Fruit fly (Drosophila melanogaster) whole organism, pupa: Measurements from ENCODE around the gene CG34426.

Source experiments
- CG12605 ChIP-seq: fragments of 200-800 bp; sonication (Bioruptor generic); IDR thresholded peaks from 2 replicates; pipeline ENCODE4 v1.3.6; 2022; ENCODE audit warnings: missing biosample characterization, missing genetic modification characterization
- CG13204 ChIP-seq: fragments of 200-800 bp; sonication (Bioruptor generic); optimal IDR thresholded peaks from 2 replicates; lab custom pipeline; 2018; ENCODE audit warnings: missing biosample characterization, mild to moderate bottlenecking, missing genetic modification characterization, moderate library complexity
- CG32121 ChIP-seq: fragments of 200-800 bp; sonication (Bioruptor generic); IDR thresholded peaks from 2 replicates; pipeline ENCODE4 v1.3.6; 2022; ENCODE audit warnings: missing biosample characterization, missing genetic modification characterization
- CG8159 ChIP-seq: fragments of 200-800 bp; sonication (Bioruptor generic); optimal IDR thresholded peaks from 3 replicates; lab custom pipeline; 2018; ENCODE audit warnings: missing biosample characterization, mild to moderate bottlenecking, missing genetic modification characterization, moderate library complexity
- CG9948 ChIP-seq: fragments of 200-800 bp; sonication (Bioruptor generic); optimal IDR thresholded peaks from 2 replicates; lab custom pipeline; 2018; ENCODE audit warnings: missing biosample characterization, mild to moderate bottlenecking, missing genetic modification characterization, moderate library complexity
- D1 ChIP-seq: fragments of 200-800 bp; sonication (Bioruptor generic); optimal IDR thresholded peaks from 2 replicates; lab custom pipeline; 2018; ENCODE audit warnings: missing biosample characterization, mild to moderate bottlenecking, missing genetic modification characterization, moderate library complexity
- EcR ChIP-seq: fragments of 200-800 bp; sonication (Bioruptor generic); optimal IDR thresholded peaks from 3 replicates; lab custom pipeline; 2019; ENCODE audit warnings: missing biosample characterization, missing genetic modification characterization, mild to moderate bottlenecking, moderate library complexity, missing genetic modification reagents
- Ets98B ChIP-seq: fragments of 200-800 bp; sonication (Bioruptor generic); IDR thresholded peaks from 2 replicates; pipeline ENCODE4 v1.3.6; 2022; ENCODE audit warnings: missing biosample characterization, missing genetic modification characterization
- Pif1B ChIP-seq: fragments of 200-800 bp; sonication (Bioruptor generic); optimal IDR thresholded peaks from 3 replicates; lab custom pipeline; 2016; ENCODE audit warnings: missing biosample characterization, missing genetic modification characterization
- Snoo ChIP-seq: fragments of 200-800 bp; sonication (Bioruptor generic); optimal IDR thresholded peaks from 3 replicates; lab custom pipeline; 2017; ENCODE audit warnings: missing biosample characterization, mild to moderate bottlenecking, missing genetic modification characterization, inconsistent platforms
- gl ChIP-seq: fragments of 200-800 bp; sonication (Bioruptor generic); optimal IDR thresholded peaks from 2 replicates; lab custom pipeline; 2018; ENCODE audit warnings: missing biosample characterization, mild to moderate bottlenecking, missing genetic modification characterization

DNA sequence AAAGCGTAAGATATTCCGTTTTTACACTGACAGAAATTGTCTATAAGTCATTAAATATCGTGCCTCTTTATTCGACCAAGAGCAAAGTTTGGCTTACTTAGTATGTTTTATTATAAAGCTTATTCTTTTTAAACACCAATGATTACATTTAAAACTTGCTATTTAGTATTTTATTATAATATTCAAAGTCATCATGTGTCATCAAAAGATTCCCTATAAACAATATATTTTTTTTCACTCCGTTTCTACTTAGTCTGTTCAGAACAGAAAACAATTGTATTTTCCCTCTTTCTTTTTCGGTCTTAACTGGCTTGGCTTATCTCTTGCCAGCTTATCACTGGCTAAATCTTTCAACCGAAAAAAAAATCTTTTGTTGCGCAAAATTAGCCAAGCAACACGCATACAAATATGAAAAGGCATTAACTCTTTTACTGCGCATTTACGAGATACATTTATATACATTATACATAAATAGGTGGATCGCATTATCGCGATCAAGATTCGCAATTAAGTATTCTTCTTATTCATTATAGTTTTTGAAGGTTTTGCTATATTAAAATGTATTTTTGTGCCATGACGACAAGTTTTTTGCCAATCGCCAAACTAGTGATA, 24.8 kb upstream of the CG34426 start:
- TF ChIP-seq Ets98B (GFP tag; lab: Robert Waterston, UW) (no peak), EcR (GFP tag; lab: Kevin White, UChicago) (no peak), CG12605 (GFP tag; lab: Robert Waterston, UW) (no peak), gl (tag; lab: Kevin White, UChicago) (no peak), CG9948 (tag; lab: Kevin White, UChicago) (no peak), Snoo (no peak), CG32121 (GFP tag; lab: Robert Waterston, UW) (no peak), Pif1B (GFP tag; lab: Kevin White, UChicago) (no peak), D1 (no peak), CG13204 (GFP tag; lab: Kevin White, UChicago) (no peak), CG8159 (tag; lab: Kevin White, UChicago) (no peak)
